Worm (Caenorhabditis elegans) whole organism, L2 larva: ENCODE data around the gene nhr-197.

ENCODE experiments used
- ama-1 ChIP-seq: fragments of 150-350 bp; optimal IDR thresholded peaks from 2 replicates; lab custom pipeline; 2018; ENCODE audit warnings: inconsistent platforms
- ceh-82 ChIP-seq: fragments of 150-350 bp; optimal IDR thresholded peaks from 2 replicates; lab custom pipeline; 2014; ENCODE audit warnings: missing biosample characterization, missing genetic modification characterization
- dmd-4 ChIP-seq: sonication (generic microtip); optimal IDR thresholded peaks from 2 replicates; lab custom pipeline; 2017; ENCODE audit warnings: missing biosample characterization, missing genetic modification characterization
- elt-3 ChIP-seq: sonication (generic microtip); optimal IDR thresholded peaks from 2 replicates; lab custom pipeline; 2017; ENCODE audit warnings: missing biosample characterization, missing genetic modification characterization
- fos-1 ChIP-seq: fragments of 150-350 bp; optimal IDR thresholded peaks from 2 replicates; lab custom pipeline; 2014; ENCODE audit warnings: missing biosample characterization, missing genetic modification characterization
- lin-39 ChIP-seq: fragments of 150-350 bp; optimal IDR thresholded peaks from 2 replicates; lab custom pipeline; 2014; ENCODE audit warnings: missing biosample characterization, missing genetic modification reagents, missing genetic modification characterization
- mdl-1 ChIP-seq, 2 experiments: fragments of 150-350 bp in 1 of 2; sonication (generic microtip) in 1 of 2; optimal IDR thresholded peaks; 2 replicates each; lab custom pipeline; 2017; ENCODE audit warnings: missing biosample characterization in 2 of 2, missing genetic modification characterization in 2 of 2
- nhr-11 ChIP-seq: fragments of 150-350 bp; optimal IDR thresholded peaks from 2 replicates; lab custom pipeline; 2014; ENCODE audit warnings: missing biosample characterization, missing genetic modification characterization
- nhr-12 ChIP-seq: fragments of 150-350 bp; optimal IDR thresholded peaks from 2 replicates; lab custom pipeline; 2014; ENCODE audit warnings: missing biosample characterization, missing genetic modification characterization
- nhr-237 ChIP-seq: fragments of 150-350 bp; optimal IDR thresholded peaks from 2 replicates; lab custom pipeline; 2014; ENCODE audit warnings: missing biosample characterization, missing genetic modification characterization
- nhr-25 ChIP-seq: fragments of 150-350 bp; sonication (generic microtip); optimal IDR thresholded peaks from 3 replicates; lab custom pipeline; 2014; ENCODE audit warnings: missing biosample characterization, missing genetic modification characterization
- skn-1 ChIP-seq: sonication (generic microtip); optimal IDR thresholded peaks from 2 replicates; lab custom pipeline; 2017; ENCODE audit warnings: missing biosample characterization, missing genetic modification characterization
- unc-55 ChIP-seq: fragments of 150-350 bp; sonication (generic microtip); optimal IDR thresholded peaks from 3 replicates; lab custom pipeline; 2014; ENCODE audit warnings: missing biosample characterization, missing genetic modification reagents, missing genetic modification characterization
- ztf-11 ChIP-seq: sonication (generic microtip); optimal IDR thresholded peaks from 2 replicates; lab custom pipeline; 2017; ENCODE audit warnings: missing biosample characterization, missing genetic modification characterization

DNA sequence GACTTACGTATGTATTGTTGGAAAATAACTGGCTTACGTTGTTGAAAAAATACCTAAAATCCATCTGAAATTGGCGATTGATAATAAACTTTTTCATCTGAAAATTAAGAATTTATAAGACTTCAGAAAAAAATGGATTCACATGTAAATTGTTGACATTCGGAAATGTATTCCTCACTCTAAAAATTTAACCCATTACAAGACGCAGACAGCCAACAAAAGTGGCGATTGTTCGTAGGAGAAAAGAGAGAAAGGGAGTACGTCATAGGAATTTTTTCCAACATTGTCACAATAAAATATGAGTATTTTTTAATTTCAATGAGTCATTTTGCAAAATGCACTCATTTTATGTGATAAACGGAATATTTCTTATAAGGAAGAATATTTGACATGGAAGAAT, 30.8 kb downstream of the nhr-197 start, which contains the start of gene Y6E2A.5:
- TF ChIP-seq nhr-12 (tag; lab: Kevin White, UChicago) = no peak
- no peak for TF ChIP-seq ztf-11 (tag; lab: Kevin White, UChicago)
- no peak for TF ChIP-seq nhr-11 (tag; lab: Kevin White, UChicago)
- no peak for TF ChIP-seq mdl-1 (tag; optimal IDR thresholded peaks at IDR 0.05; lab: Kevin White, UChicago)
- no peak for TF ChIP-seq unc-55
- TF ChIP-seq nhr-237 (tag; lab: Kevin White, UChicago) = no peak
- TF ChIP-seq ama-1 (lab: Kevin White, UChicago) = no peak
- TF ChIP-seq fos-1 (tag; lab: Kevin White, UChicago) = no peak
- TF ChIP-seq elt-3 (tag; lab: Kevin White, UChicago) = no peak
- no peak for TF ChIP-seq nhr-25 (tag; lab: Kevin White, UChicago)
- TF ChIP-seq ceh-82 (tag; lab: Kevin White, UChicago) = no peak
- no peak for TF ChIP-seq lin-39 (tag; lab: Kevin White, UChicago)
- no peak for TF ChIP-seq dmd-4
- no peak for TF ChIP-seq skn-1 (tag; lab: Kevin White, UChicago)
